Fruit fly (Drosophila melanogaster) whole organism: ENCODE measurements around the gene CG13058.

Experiments
- CG8478 ChIP-seq: fragments of >200 bp; optimal IDR thresholded peaks from 2 replicates; lab custom pipeline; 2018; ENCODE audit warnings: inconsistent platforms
- pan ChIP-seq: fragments of >200 bp; optimal IDR thresholded peaks from 2 replicates; lab custom pipeline; 2017
- psq ChIP-seq: fragments of >200 bp; optimal IDR thresholded peaks from 2 replicates; lab custom pipeline; 2017
- usp ChIP-seq: fragments of >200 bp; optimal IDR thresholded peaks from 2 replicates; lab custom pipeline; 2017; ENCODE audit warnings: missing biosample characterization, missing genetic modification characterization, mixed read lengths

- TF ChIP-seq CG8478 (no peak), pan (lab: Kevin White, UChicago) (no peak), usp (no peak), psq (lab: Kevin White, UChicago) (no peak)
Observed at dm6 chr3L:16356171-16356765, 27.6 kb downstream of the CG13058 start.
